Fruit fly (Drosophila melanogaster) whole organism, embryonic: ENCODE measurements around the gene PolD2.

Experiments used
- Asciz ChIP-seq: fragments of 200-800 bp; sonication (Bioruptor generic); optimal IDR thresholded peaks from 2 replicates; lab custom pipeline; 2017; ENCODE audit warnings: missing biosample characterization, mild to moderate bottlenecking, missing genetic modification characterization, missing genetic modification reagents
- B-H2 ChIP-seq: fragments of 200-800 bp; sonication (Bioruptor generic); optimal IDR thresholded peaks from 2 replicates; lab custom pipeline; 2018; ENCODE audit warnings: missing biosample characterization, mild to moderate bottlenecking, missing genetic modification characterization
- CG10267 ChIP-seq: fragments of 200-800 bp; sonication (Bioruptor generic); optimal IDR thresholded peaks from 2 replicates; lab custom pipeline; 2018; ENCODE audit warnings: missing biosample characterization, mild to moderate bottlenecking, missing genetic modification characterization, moderate library complexity
- CG10543 ChIP-seq: fragments of 200-800 bp; sonication (Bioruptor generic); optimal IDR thresholded peaks from 3 replicates; lab custom pipeline; 2017; ENCODE audit warnings: missing biosample characterization, mild to moderate bottlenecking, missing genetic modification characterization, moderate library complexity
- CG11504 ChIP-seq: fragments of 200-800 bp; sonication (Bioruptor generic); optimal IDR thresholded peaks from 3 replicates; lab custom pipeline; 2019; ENCODE audit warnings: missing biosample characterization, mild to moderate bottlenecking, missing genetic modification characterization, moderate library complexity
- CG15073 ChIP-seq: fragments of 200-800 bp; sonication (Bioruptor generic); optimal IDR thresholded peaks from 2 replicates; lab custom pipeline; 2016; ENCODE audit warnings: missing biosample characterization, missing genetic modification characterization
- CG15479 ChIP-seq: fragments of 200-800 bp; sonication (Bioruptor generic); optimal IDR thresholded peaks from 3 replicates; lab custom pipeline; 2019; ENCODE audit warnings: missing biosample characterization, mild to moderate bottlenecking, missing genetic modification characterization, moderate library complexity
- CG1647 ChIP-seq: fragments of 200-800 bp; sonication (Bioruptor generic); optimal IDR thresholded peaks from 3 replicates; lab custom pipeline; 2016; ENCODE audit warnings: missing biosample characterization, missing genetic modification characterization
- CG2199 ChIP-seq: fragments of 200-800 bp; sonication (Bioruptor generic); IDR thresholded peaks from 3 replicates; pipeline ENCODE4 v1.3.6; 2022; ENCODE audit warnings: missing biosample characterization, missing genetic modification characterization
- CG2712 ChIP-seq: fragments of 200-800 bp; optimal IDR thresholded peaks from 3 replicates; lab custom pipeline; 2019; ENCODE audit warnings: missing biosample characterization, mild to moderate bottlenecking, missing genetic modification characterization, moderate library complexity
- CG4328 ChIP-seq: fragments of 200-800 bp; sonication (Bioruptor generic); optimal IDR thresholded peaks from 3 replicates; lab custom pipeline; 2017; ENCODE audit warnings: missing biosample characterization, missing genetic modification reagents, missing genetic modification characterization
- CG4617 ChIP-seq: fragments of 200-800 bp; sonication (Bioruptor generic); optimal IDR thresholded peaks from 3 replicates; lab custom pipeline; 2016; ENCODE audit warnings: missing biosample characterization, missing genetic modification characterization, borderline replicate concordance
- CG6854 ChIP-seq: fragments of 200-800 bp; sonication (Bioruptor generic); optimal IDR thresholded peaks from 3 replicates; lab custom pipeline; 2017; ENCODE audit warnings: missing biosample characterization, mild to moderate bottlenecking, missing genetic modification characterization
- CG8765 ChIP-seq: fragments of 200-800 bp; sonication (Bioruptor generic); IDR thresholded peaks from 2 replicates; pipeline ENCODE4 v1.3.6; 2022; ENCODE audit warnings: missing biosample characterization, missing genetic modification characterization
- CG9437 ChIP-seq: fragments of 200-800 bp; sonication (Bioruptor generic); optimal IDR thresholded peaks from 2 replicates; lab custom pipeline; 2018; ENCODE audit warnings: missing biosample characterization, mild to moderate bottlenecking, missing genetic modification characterization
- CG9932 ChIP-seq: fragments of 200-800 bp; sonication (Bioruptor generic); IDR thresholded peaks from 2 replicates; pipeline ENCODE4 v1.3.6; 2022; ENCODE audit warnings: missing biosample characterization, missing genetic modification characterization
- CHES-1-like ChIP-seq: fragments of 200-800 bp; sonication (Bioruptor generic); optimal IDR thresholded peaks from 2 replicates; lab custom pipeline; 2016; ENCODE audit warnings: missing biosample characterization, missing genetic modification characterization
- CkIIα-i1 ChIP-seq: fragments of 200-800 bp; sonication (Bioruptor generic); IDR thresholded peaks from 2 replicates; pipeline ENCODE4 v1.3.6; 2022; ENCODE audit warnings: missing biosample characterization, missing genetic modification characterization
- Dfd ChIP-seq, 2 experiments: fragments of >200 bp; optimal IDR thresholded peaks; 2 replicates each; lab custom pipeline; 2017; ENCODE audit warnings: missing biosample characterization in 2 of 2, missing genetic modification characterization in 2 of 2
- Dip3 ChIP-seq: fragments of 200-800 bp; sonication (Bioruptor generic); optimal IDR thresholded peaks from 3 replicates; lab custom pipeline; 2016; ENCODE audit warnings: missing biosample characterization, missing genetic modification characterization
- E2f1 ChIP-seq: fragments of 200-800 bp; sonication (Bioruptor generic); IDR thresholded peaks from 2 replicates; pipeline ENCODE4 v1.3.6; 2022; ENCODE audit warnings: missing biosample characterization, missing genetic modification characterization
- HHEX ChIP-seq: fragments of 200-800 bp; sonication (Bioruptor generic); optimal IDR thresholded peaks from 3 replicates; lab custom pipeline; 2017; ENCODE audit warnings: missing biosample characterization, mild to moderate bottlenecking, missing genetic modification characterization, missing genetic modification reagents
- HLH54F ChIP-seq: fragments of 200-800 bp; sonication (Bioruptor generic); optimal IDR thresholded peaks from 3 replicates; lab custom pipeline; 2016; ENCODE audit warnings: missing biosample characterization, missing genetic modification characterization
- Hand ChIP-seq: fragments of 200-800 bp; sonication (Bioruptor generic); optimal IDR thresholded peaks from 2 replicates; lab custom pipeline; 2017; ENCODE audit warnings: mild to moderate bottlenecking, missing biosample characterization, missing genetic modification reagents, missing genetic modification characterization
- HmgZ ChIP-seq: fragments of 200-800 bp; sonication (Bioruptor generic); optimal IDR thresholded peaks from 2 replicates; lab custom pipeline; 2018; ENCODE audit warnings: missing biosample characterization, mild to moderate bottlenecking, missing genetic modification characterization
- Hr78 ChIP-seq, 2 experiments: fragments of 200-800 bp in 1 of 2; fragments of >200 bp in 1 of 2; sonication (Bioruptor generic) in 1 of 2; optimal IDR thresholded peaks; 2 replicates each; lab custom pipeline; 2017 to 2019; ENCODE audit warnings: missing biosample characterization in 2 of 2, missing genetic modification characterization in 2 of 2, mild to moderate bottlenecking in 1 of 2, moderate library complexity in 1 of 2
- Lpt ChIP-seq: fragments of >200 bp; optimal IDR thresholded peaks from 2 replicates; lab custom pipeline; 2018; ENCODE audit warnings: missing biosample characterization, missing genetic modification characterization
- MBD-R2 ChIP-seq: fragments of 200-800 bp; sonication (Bioruptor generic); IDR thresholded peaks from 2 replicates; pipeline ENCODE4 v1.3.6; 2022; ENCODE audit warnings: missing biosample characterization, missing genetic modification characterization
- Neu2 ChIP-seq: fragments of 200-800 bp; sonication (Bioruptor generic); optimal IDR thresholded peaks from 3 replicates; lab custom pipeline; 2016; ENCODE audit warnings: missing biosample characterization, missing genetic modification characterization, borderline replicate concordance
- Optix ChIP-seq: fragments of 200-800 bp; sonication (Bioruptor generic); IDR thresholded peaks from 3 replicates; pipeline ENCODE4 v1.3.6; 2022; ENCODE audit warnings: missing biosample characterization, missing genetic modification characterization
- Side ChIP-seq: fragments of 200-800 bp; sonication (Bioruptor generic); optimal IDR thresholded peaks from 2 replicates; lab custom pipeline; 2016; ENCODE audit warnings: missing biosample characterization, missing genetic modification characterization
- Xrp1 ChIP-seq: fragments of 200-800 bp; sonication (Bioruptor generic); IDR thresholded peaks from 2 replicates; pipeline ENCODE4 v1.3.6; 2022; ENCODE audit warnings: missing biosample characterization, missing genetic modification characterization
- bbx ChIP-seq: fragments of 200-800 bp; sonication (Bioruptor generic); IDR thresholded peaks from 2 replicates; pipeline ENCODE4 v1.3.6; 2022; ENCODE audit warnings: missing biosample characterization, missing genetic modification characterization; ENCODE audit not compliant: partially characterized antibody
- chm ChIP-seq: fragments of 200-800 bp; sonication (Bioruptor generic); IDR thresholded peaks from 2 replicates; pipeline ENCODE4 v1.3.6; 2022; ENCODE audit warnings: missing biosample characterization, missing genetic modification characterization
- fd102C ChIP-seq: fragments of 200-800 bp; sonication (Bioruptor generic); optimal IDR thresholded peaks from 2 replicates; lab custom pipeline; 2018; ENCODE audit warnings: missing biosample characterization, mild to moderate bottlenecking, missing genetic modification characterization, moderate library complexity
- fd3F ChIP-seq: fragments of 200-800 bp; sonication (Bioruptor generic); optimal IDR thresholded peaks from 2 replicates; lab custom pipeline; 2018; ENCODE audit warnings: missing biosample characterization, mild to moderate bottlenecking, missing genetic modification characterization, moderate library complexity
- gro ChIP-seq: fragments of 200-800 bp; sonication (Bioruptor generic); optimal IDR thresholded peaks from 2 replicates; lab custom pipeline; 2016; ENCODE audit warnings: missing biosample characterization, missing genetic modification characterization
- ham ChIP-seq: fragments of 200-800 bp; sonication (Bioruptor generic); IDR thresholded peaks from 2 replicates; pipeline ENCODE4 v1.3.6; 2022; ENCODE audit warnings: missing biosample characterization, missing genetic modification characterization
- her ChIP-seq: fragments of 200-800 bp; sonication (Bioruptor generic); optimal IDR thresholded peaks from 2 replicates; lab custom pipeline; 2016; ENCODE audit warnings: missing biosample characterization, missing genetic modification characterization
- hth ChIP-seq: fragments of >200 bp; optimal IDR thresholded peaks from 2 replicates; lab custom pipeline; 2017; ENCODE audit warnings: inconsistent platforms
- jumu ChIP-seq: fragments of 200-800 bp; sonication (Bioruptor generic); optimal IDR thresholded peaks from 3 replicates; lab custom pipeline; 2016; ENCODE audit warnings: missing biosample characterization, missing genetic modification characterization
- ken ChIP-seq: fragments of 200-800 bp; sonication (Bioruptor generic); IDR thresholded peaks from 3 replicates; pipeline ENCODE4 v1.3.6; 2022; ENCODE audit warnings: missing biosample characterization, missing genetic modification characterization
- lilli ChIP-seq: fragments of 200-800 bp; sonication (Bioruptor generic); optimal IDR thresholded peaks from 3 replicates; lab custom pipeline; 2016; ENCODE audit warnings: missing biosample characterization, missing genetic modification characterization
- oc ChIP-seq: fragments of 200-800 bp; sonication (Bioruptor generic); optimal IDR thresholded peaks from 2 replicates; lab custom pipeline; 2018; ENCODE audit warnings: missing biosample characterization, mild to moderate bottlenecking, missing genetic modification characterization, moderate library complexity
- onecut ChIP-seq: fragments of 200-800 bp; sonication (Bioruptor generic); IDR thresholded peaks from 2 replicates; pipeline ENCODE4 v1.3.6; 2022; ENCODE audit warnings: missing biosample characterization, missing genetic modification characterization
- scrt ChIP-seq: fragments of 200-800 bp; sonication (Bioruptor generic); optimal IDR thresholded peaks from 2 replicates; lab custom pipeline; 2018; ENCODE audit warnings: missing biosample characterization, mild to moderate bottlenecking, missing genetic modification characterization, moderate library complexity
- slou ChIP-seq: fragments of 200-800 bp; sonication (Bioruptor generic); optimal IDR thresholded peaks from 3 replicates; lab custom pipeline; 2016; ENCODE audit warnings: missing biosample characterization, missing genetic modification characterization
- tna ChIP-seq: fragments of 200-800 bp; sonication (Bioruptor generic); IDR thresholded peaks from 2 replicates; pipeline ENCODE4 v1.3.6; 2022; ENCODE audit warnings: missing biosample characterization, missing genetic modification characterization; ENCODE audit not compliant: partially characterized antibody
- tup ChIP-seq: fragments of 200-800 bp; sonication (Bioruptor generic); optimal IDR thresholded peaks from 2 replicates; lab custom pipeline; 2016; ENCODE audit warnings: missing biosample characterization, mild to moderate bottlenecking, missing genetic modification characterization, moderate library complexity

The PolD2 gene

DNA sequence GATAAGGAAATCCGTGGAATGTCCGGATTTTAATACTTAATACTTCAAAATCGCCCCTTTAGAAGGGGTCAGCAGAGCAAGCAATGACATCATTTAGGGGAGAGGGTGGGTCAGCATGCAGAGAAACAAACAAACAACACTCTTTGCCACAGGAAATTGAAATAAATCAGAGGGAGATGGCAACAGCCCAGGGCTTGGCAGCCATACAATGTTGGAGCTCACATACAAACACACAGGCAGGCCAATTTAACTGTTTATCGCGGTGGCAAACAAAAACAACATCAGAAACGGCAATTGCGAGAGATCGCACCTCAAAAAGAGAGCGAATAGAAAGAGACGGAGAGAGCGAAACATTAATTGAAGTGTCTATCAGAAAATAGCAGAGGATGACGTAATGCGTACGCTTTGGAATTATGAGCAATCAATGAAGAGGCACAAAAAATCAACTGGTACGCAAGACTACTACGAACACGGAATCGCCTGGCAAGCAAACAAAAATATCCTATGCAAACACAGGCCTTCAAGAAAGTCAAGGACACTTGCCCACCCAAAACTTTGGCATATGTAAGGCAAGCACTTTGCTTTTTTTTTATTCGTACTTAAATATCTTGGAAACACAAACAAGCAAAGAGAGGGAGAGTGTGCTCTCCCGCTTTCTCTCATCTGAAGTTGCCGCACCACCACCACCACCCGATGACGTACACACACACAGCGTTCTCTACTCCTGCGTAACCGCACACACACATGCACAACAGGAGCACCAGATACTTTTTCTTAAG is 18.9 kb downstream of the PolD2 start (continued):
- TF ChIP-seq CG2712 (tag; lab: Kevin White, UChicago) = no peak
- no peak for TF ChIP-seq CG1647 (GFP tag; lab: Kevin White, UChicago)
- TF ChIP-seq CG10267 (tag; lab: Kevin White, UChicago) = no peak
- peak; percentile 40 for TF ChIP-seq gro (GFP tag; lab: Kevin White, UChicago)
- peak; percentile 91 for TF ChIP-seq CG15479
- no peak; the same call in 1 of the 2 replicates for TF ChIP-seq tna (GFP tag; lab: Robert Waterston, UW)
- TF ChIP-seq Asciz (GFP tag; lab: Kevin White, UChicago) = no peak
- no peak; the same call in 1 of the 2 replicates for TF ChIP-seq onecut (GFP tag; lab: Robert Waterston, UW)
- TF ChIP-seq CHES-1-like = peak; percentile 32
- TF ChIP-seq HmgZ (tag; lab: Kevin White, UChicago) = peak; percentile 56
- TF ChIP-seq Xrp1 = peak; percentile 31; the same call in 1 of the 2 replicates
- no peak for TF ChIP-seq Neu2 (GFP tag; lab: Kevin White, UChicago)
- no peak for TF ChIP-seq CG8765 (GFP tag; lab: Robert Waterston, UW)
- peak in 1 of 2 experiments; percentile 71 for TF ChIP-seq Hr78 (GFP tag; optimal IDR thresholded peaks at IDR 0.05; lab: Kevin White, UChicago)
- peak; percentile 90 for TF ChIP-seq CG10543 (GFP tag; lab: Kevin White, UChicago)
- no peak for TF ChIP-seq Hand (GFP tag; lab: Kevin White, UChicago)
- TF ChIP-seq Dfd (GFP tag; optimal IDR thresholded peaks at IDR 0.05; lab: Kevin White, UChicago) = no peak
- no peak for TF ChIP-seq Lpt (GFP tag; lab: Kevin White, UChicago)
- TF ChIP-seq Side (GFP tag; lab: Kevin White, UChicago) = no peak
- no peak for TF ChIP-seq CG11504 (tag; lab: Kevin White, UChicago)
- no peak for TF ChIP-seq tup (GFP tag; lab: Kevin White, UChicago)
- peak; percentile 27 for TF ChIP-seq HHEX (GFP tag; lab: Kevin White, UChicago)
- TF ChIP-seq fd102C (GFP tag; lab: Kevin White, UChicago) = no peak
- TF ChIP-seq B-H2 (GFP tag; lab: Kevin White, UChicago) = peak; percentile 84
- TF ChIP-seq CG15073 (GFP tag; lab: Kevin White, UChicago) = no peak
- peak; percentile 79 for TF ChIP-seq chm (GFP tag; lab: Robert Waterston, UW)
- no peak for TF ChIP-seq ham (GFP tag; lab: Robert Waterston, UW)
- TF ChIP-seq CG6854 (GFP tag; lab: Kevin White, UChicago) = peak; percentile 31
- TF ChIP-seq fd3F (GFP tag; lab: Kevin White, UChicago) = no peak
- TF ChIP-seq hth (lab: Kevin White, UChicago) = no peak
- TF ChIP-seq E2f1 (GFP tag; lab: Robert Waterston, UW) = no peak; the same call in 1 of the 2 replicates
- TF ChIP-seq Optix = 0 out of 3 replicates have a peak, but pooled peaks have one; percentile 27
- no peak for TF ChIP-seq Dip3 (GFP tag; lab: Kevin White, UChicago)
- peak; percentile 20 for TF ChIP-seq CG4328 (GFP tag; lab: Kevin White, UChicago)
- no peak for TF ChIP-seq jumu (GFP tag; lab: Kevin White, UChicago)
- TF ChIP-seq MBD-R2 (GFP tag; lab: Robert Waterston, UW) = peak; percentile 30; the same call in 1 of the 2 replicates
- no peak for TF ChIP-seq HLH54F (GFP tag; lab: Kevin White, UChicago)
- TF ChIP-seq slou (GFP tag; lab: Kevin White, UChicago) = no peak
- peak; percentile 35; the same call in 1 of the 2 replicates for TF ChIP-seq bbx
- TF ChIP-seq lilli (GFP tag; lab: Kevin White, UChicago) = peak; percentile 13
- no peak for TF ChIP-seq ken (GFP tag; lab: Robert Waterston, UW)
- TF ChIP-seq CkIIα-i1 (GFP tag; lab: Robert Waterston, UW) = no peak
- TF ChIP-seq CG4617 (GFP tag; lab: Kevin White, UChicago) = no peak
- peak; percentile 62 for TF ChIP-seq scrt (GFP tag; lab: Kevin White, UChicago)
- no peak for TF ChIP-seq oc (tag; lab: Kevin White, UChicago)
- TF ChIP-seq CG9932 = peak; percentile 50; the same call in 1 of the 2 replicates
- peak; percentile 41 for TF ChIP-seq her (GFP tag; lab: Kevin White, UChicago)
- peak; percentile 41; the same call in 2 of the 3 replicates for TF ChIP-seq CG2199 (GFP tag; lab: Robert Waterston, UW)
- no peak for TF ChIP-seq CG9437 (GFP tag; lab: Kevin White, UChicago)
